Worm (Caenorhabditis elegans): ENCODE measurements around the gene lgc-36.

lgc-36 gene

ce11 chrV:11252429-11252828 is 6.4 kb downstream of the lgc-36 start, which contains the start of gene srsx-33:
Gene srsx-33 (minus strand): TSS chrV:11252529.
- no peak for TF ChIP-seq pag-3 (tag; optimal IDR thresholded peaks at IDR 0.05; ENCODE audit: borderline replicate concordance)
- TF ChIP-seq elt-4 (tag; optimal IDR thresholded peaks at IDR 0.05) = no peak
- no peak for TF ChIP-seq dve-1 (tag; optimal IDR thresholded peaks at IDR 0.05)
- TF ChIP-seq ceh-6 (GFP tag; optimal IDR thresholded peaks at IDR 0.05) = no peak
- TF ChIP-seq pros-1 (tag; optimal IDR thresholded peaks at IDR 0.05) = no peak
- no peak for TF ChIP-seq ztf-16 (tag; optimal IDR thresholded peaks at IDR 0.05)
- TF ChIP-seq lin-11 (tag; optimal IDR thresholded peaks at IDR 0.05) = no peak
- TF ChIP-seq F13H6.1 (tag; optimal IDR thresholded peaks at IDR 0.05) = no peak
- TF ChIP-seq fax-1 (tag; optimal IDR thresholded peaks at IDR 0.05) = no peak
- TF ChIP-seq ceh-48 (tag; optimal IDR thresholded peaks at IDR 0.05) = no peak
- no peak for TF ChIP-seq madf-2 (tag; optimal IDR thresholded peaks at IDR 0.05)
- TF ChIP-seq K02D7.2 (tag; optimal IDR thresholded peaks at IDR 0.05) = no peak
- no peak for TF ChIP-seq ceh-34 (tag; optimal IDR thresholded peaks at IDR 0.05)
- TF ChIP-seq pat-9 (tag; optimal IDR thresholded peaks at IDR 0.05) = no peak
- no peak for TF ChIP-seq ceh-24 (tag; optimal IDR thresholded peaks at IDR 0.05)
- no peak for TF ChIP-seq pax-1 (tag; optimal IDR thresholded peaks at IDR 0.05)
- TF ChIP-seq sox-2 (GFP tag; IDR thresholded peaks at IDR 0.05) = no peak
- no peak for TF ChIP-seq hlh-15 (tag; optimal IDR thresholded peaks at IDR 0.05)
- no peak for TF ChIP-seq fkh-6 (tag; optimal IDR thresholded peaks at IDR 0.05)
- TF ChIP-seq C08G9.2 (tag; optimal IDR thresholded peaks at IDR 0.05) = no peak

ce11 chrV:11251798-11252197 is 7.0 kb downstream of the lgc-36 start:
- no peak for TF ChIP-seq C38D4.7 (GFP tag; optimal IDR thresholded peaks at IDR 0.05)
- TF ChIP-seq madf-2 (tag; optimal IDR thresholded peaks at IDR 0.05) = no peak
- TF ChIP-seq rnt-1 (tag; optimal IDR thresholded peaks at IDR 0.05) = no peak
- no peak for TF ChIP-seq ceh-22 (tag; optimal IDR thresholded peaks at IDR 0.05)
- TF ChIP-seq ahr-1 (tag; optimal IDR thresholded peaks at IDR 0.05) = no peak
- TF ChIP-seq K02D7.2 (tag; optimal IDR thresholded peaks at IDR 0.05) = no peak
- no peak for TF ChIP-seq ceh-34 (tag; optimal IDR thresholded peaks at IDR 0.05)
- TF ChIP-seq hlh-8 (tag; optimal IDR thresholded peaks at IDR 0.05) = no peak
- TF ChIP-seq ceh-9 (tag; optimal IDR thresholded peaks at IDR 0.05) = no peak
- TF ChIP-seq pat-9 (tag; optimal IDR thresholded peaks at IDR 0.05) = no peak
- no peak for TF ChIP-seq pqm-1 (tag; optimal IDR thresholded peaks at IDR 0.05)
- no peak for TF ChIP-seq zip-5 (tag; optimal IDR thresholded peaks at IDR 0.05)
- TF ChIP-seq elt-4 (tag; optimal IDR thresholded peaks at IDR 0.05) = no peak
- no peak for TF ChIP-seq ceh-45 (GFP tag; IDR thresholded peaks at IDR 0.05)
- no peak for TF ChIP-seq ceh-18 (tag; optimal IDR thresholded peaks at IDR 0.05)
- no peak for TF ChIP-seq ztf-16 (tag; optimal IDR thresholded peaks at IDR 0.05)

- TF ChIP-seq pha-2 (tag; optimal IDR thresholded peaks at IDR 0.05) (no peak), sox-4 (tag; optimal IDR thresholded peaks at IDR 0.05) (no peak), pqm-1 (tag; optimal IDR thresholded peaks at IDR 0.05) (no peak), unc-3 (GFP tag; conservative IDR thresholded peaks at IDR 0.05) (no peak), unc-3 (tag; optimal IDR thresholded peaks at IDR 0.05) (no peak), sdc-2 (tag; optimal IDR thresholded peaks at IDR 0.05) (no peak), ceh-6 (GFP tag; optimal IDR thresholded peaks at IDR 0.05) (no peak), K02D7.2 (tag; optimal IDR thresholded peaks at IDR 0.05) (no peak), ttx-3 (tag; optimal IDR thresholded peaks at IDR 0.05) (no peak), pros-1 (tag; optimal IDR thresholded peaks at IDR 0.05) (no peak), gmeb-2 (tag; optimal IDR thresholded peaks at IDR 0.05) (no peak), npax-4 (tag; optimal IDR thresholded peaks at IDR 0.05) (no peak), elt-4 (tag; optimal IDR thresholded peaks at IDR 0.05) (no peak), unc-42 (tag; optimal IDR thresholded peaks at IDR 0.05) (no peak), ceh-14 (tag; optimal IDR thresholded peaks at IDR 0.05) (no peak), ahr-1 (tag; optimal IDR thresholded peaks at IDR 0.05) (no peak)
These were observed 8.1 kb downstream of the lgc-36 start, which contains the start of gene T19B10.12 for ce11 chrV:11250735-11251134. Gene T19B10.12 (plus strand): TSS chrV:11251035.
